Fruit fly (Drosophila melanogaster): ENCODE measurements around the gene CG9514.

DNA sequence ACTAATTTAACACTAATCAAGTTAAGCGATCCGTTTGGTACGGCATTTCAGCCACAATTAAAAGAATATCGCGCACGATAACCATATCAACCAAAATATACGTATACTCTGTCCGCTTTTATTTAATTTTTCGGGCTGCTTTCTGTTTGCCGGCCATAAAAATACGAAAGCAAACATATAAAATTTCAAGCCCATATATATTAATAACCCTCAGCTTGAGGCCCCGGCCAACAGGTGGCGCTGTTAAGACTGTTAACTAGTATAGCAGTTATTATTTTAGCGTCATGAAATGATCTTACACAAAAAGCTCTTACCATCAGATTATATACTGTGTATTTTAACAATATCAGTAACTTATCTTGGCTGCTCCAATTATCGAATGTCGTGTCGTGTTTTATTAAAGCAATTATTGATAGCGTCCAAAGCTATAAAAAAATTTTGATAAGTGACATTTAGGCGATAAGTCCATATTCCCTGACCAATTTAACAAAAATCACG, 22.1 kb upstream of the CG9514 start, which contains the start of gene Eo:
- TF ChIP-seq CG15710 (tag; optimal IDR thresholded peaks at IDR 0.05) (no peak), D1 (tag; optimal IDR thresholded peaks at IDR 0.05) (peak; percentile 13), CG17806 (tag; optimal IDR thresholded peaks at IDR 0.05) (no peak), Snoo (tag; optimal IDR thresholded peaks at IDR 0.05) (no peak), gl (tag; optimal IDR thresholded peaks at IDR 0.05) (no peak), Pif1B (GFP tag; optimal IDR thresholded peaks at IDR 0.05) (no peak), CG12605 (GFP tag; IDR thresholded peaks at IDR 0.05) (no peak)
